Fruit fly (Drosophila melanogaster) S2 (cell line): ENCODE results near the gene CG14330.

Experiments
- CG8478 ChIP-seq: fragments of >200 bp; optimal IDR thresholded peaks from 2 replicates; lab custom pipeline; 2018
- CTCF ChIP-seq, 2 experiments: fragments of >200 bp; optimal IDR thresholded peaks; 2 replicates each; lab custom pipeline; 2018

- TF ChIP-seq CG8478 (no peak), CTCF (optimal IDR thresholded peaks at IDR 0.05; lab: Kevin White, UChicago) (no peak)
Measured at dm6 chr3R:17433117-17433516, 23.5 kb downstream of the CG14330 start.
